Worm (Caenorhabditis elegans): ENCODE data around the gene T05H4.3.

The T05H4.3 gene

DNA sequence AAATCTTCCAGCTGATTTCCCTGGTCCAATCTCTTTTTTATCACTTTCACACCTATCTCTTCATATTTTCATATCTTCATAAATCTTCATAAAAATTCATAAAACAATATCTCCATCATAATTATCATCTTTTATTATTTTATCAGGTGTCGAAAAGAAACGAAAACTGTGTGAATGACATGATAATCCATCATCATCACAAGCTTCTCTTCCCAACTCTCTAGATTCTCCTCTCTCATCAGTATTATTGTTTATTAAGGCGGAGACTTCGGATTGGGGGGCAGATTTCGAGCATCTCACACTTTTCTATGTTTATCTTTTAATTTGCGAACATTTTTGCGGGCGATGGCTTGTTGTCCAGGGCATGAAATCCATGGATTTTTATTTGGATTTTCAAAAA is 22.1 kb downstream of the T05H4.3 start:
- no peak for TF ChIP-seq T22C8.4 (GFP tag; IDR thresholded peaks at IDR 0.05)
- no peak for TF ChIP-seq ref-1 (GFP tag; conservative IDR thresholded peaks at IDR 0.05)
- no peak for TF ChIP-seq ztf-29 (GFP tag; IDR thresholded peaks at IDR 0.05)
- no peak for TF ChIP-seq med-1 (GFP tag; optimal IDR thresholded peaks at IDR 0.05; ENCODE audit: insufficient read depth)

- no peak for TF ChIP-seq T22C8.4 (GFP tag; IDR thresholded peaks at IDR 0.05)
Observed at ce11 chrV:6464765-6465164, 22.6 kb downstream of the T05H4.3 start, which contains the start of gene unc-83. Gene unc-83 (plus strand): TSS chrV:6465065.

- TF ChIP-seq klf-2 (GFP tag; conservative IDR thresholded peaks at IDR 0.05) (no peak), T22C8.4 (GFP tag; IDR thresholded peaks at IDR 0.05) (no peak), ztf-23 (GFP tag; IDR thresholded peaks at IDR 0.05) (no peak), flt-1 (GFP tag; IDR thresholded peaks at IDR 0.05) (no peak)
Observed at ce11 chrV:6467676-6468075, 25.5 kb downstream of the T05H4.3 start.

DNA sequence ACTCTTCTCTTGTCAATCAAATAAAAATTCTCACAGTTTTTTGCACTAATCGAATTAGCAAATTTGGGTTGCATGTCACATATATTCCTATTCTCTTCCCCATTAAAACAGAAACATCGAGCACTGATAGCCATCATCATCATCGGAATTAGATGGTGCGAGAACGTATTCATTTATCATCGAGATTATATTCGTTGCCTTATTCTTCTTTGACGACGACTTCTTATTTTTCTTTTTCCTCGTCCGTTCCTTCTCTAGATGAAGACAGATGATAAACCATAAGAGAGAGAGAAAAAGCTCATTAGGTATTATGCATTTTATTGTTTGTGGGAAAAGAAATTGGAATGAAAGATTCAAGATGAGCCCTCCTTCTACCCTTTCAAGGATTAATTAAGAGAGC is 29.1 kb downstream of the T05H4.3 start:
- TF ChIP-seq flt-1 (GFP tag; IDR thresholded peaks at IDR 0.05) = no peak
- no peak for TF ChIP-seq klf-2 (GFP tag; conservative IDR thresholded peaks at IDR 0.05)
- TF ChIP-seq ztf-23 (GFP tag; IDR thresholded peaks at IDR 0.05) = no peak
- no peak for TF ChIP-seq ref-1 (GFP tag; conservative IDR thresholded peaks at IDR 0.05)
- TF ChIP-seq T22C8.4 (GFP tag; IDR thresholded peaks at IDR 0.05) = no peak
- TF ChIP-seq tab-1 (GFP tag; IDR thresholded peaks at IDR 0.05) = no peak
- TF ChIP-seq ztf-29 (GFP tag; IDR thresholded peaks at IDR 0.05) = no peak
- no peak for TF ChIP-seq cog-1 (tag; optimal IDR thresholded peaks at IDR 0.05)
- no peak for TF ChIP-seq med-1 (GFP tag; optimal IDR thresholded peaks at IDR 0.05; ENCODE audit: insufficient read depth)

DNA sequence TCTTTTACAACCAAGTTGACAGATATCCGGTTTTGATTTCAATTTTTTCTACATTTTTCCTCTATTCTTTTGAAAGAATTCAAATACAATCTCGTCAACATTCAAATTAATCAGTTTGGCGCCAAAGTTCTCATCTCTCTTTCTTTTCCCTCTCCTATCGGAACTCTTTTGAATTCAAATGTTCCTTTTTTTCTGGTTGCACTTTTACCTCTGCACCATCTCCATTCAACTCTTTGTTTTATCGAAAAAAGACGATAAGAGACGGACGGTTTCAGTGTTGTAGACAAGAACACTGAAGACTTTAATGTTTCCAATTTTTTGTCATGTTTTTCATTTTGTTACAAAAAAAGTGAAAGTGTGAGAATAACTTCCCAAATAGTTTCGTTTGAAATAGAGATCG is 33.9 kb downstream of the T05H4.3 start:
- TF ChIP-seq ztf-29 (GFP tag; IDR thresholded peaks at IDR 0.05) (no peak), T22C8.4 (GFP tag; IDR thresholded peaks at IDR 0.05) (no peak), ztf-23 (GFP tag; IDR thresholded peaks at IDR 0.05) (no peak)

DNA sequence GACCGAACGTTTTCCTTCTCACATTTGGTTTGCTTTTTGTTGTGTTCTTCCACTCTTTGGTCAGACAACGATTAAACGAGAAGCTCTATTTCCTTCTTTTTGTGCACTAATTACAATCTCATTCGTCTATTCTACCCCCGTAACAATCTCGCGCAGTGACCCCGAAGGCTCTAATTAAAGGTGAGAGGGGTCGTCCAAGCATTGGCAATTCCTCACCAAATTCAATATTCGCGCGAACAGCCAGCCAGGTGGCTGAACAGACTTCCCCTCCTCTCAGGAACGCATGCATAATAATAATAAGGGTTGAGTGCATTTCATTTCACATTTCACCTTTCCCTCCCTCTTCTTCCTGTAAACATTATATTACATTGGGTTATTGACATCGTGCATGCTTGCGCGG is 43.0 kb downstream of the T05H4.3 start:
- TF ChIP-seq cog-1 (tag; optimal IDR thresholded peaks at IDR 0.05) (peak; percentile 12), ztf-29 (GFP tag; IDR thresholded peaks at IDR 0.05) (no peak), T22C8.4 (GFP tag; IDR thresholded peaks at IDR 0.05) (no peak), med-1 (GFP tag; optimal IDR thresholded peaks at IDR 0.05; ENCODE audit: insufficient read depth) (no peak)

- TF ChIP-seq flt-1 (GFP tag; IDR thresholded peaks at IDR 0.05) (no peak), klf-2 (GFP tag; conservative IDR thresholded peaks at IDR 0.05) (no peak), cog-1 (tag; optimal IDR thresholded peaks at IDR 0.05) (no peak), tab-1 (GFP tag; IDR thresholded peaks at IDR 0.05) (no peak), T22C8.4 (GFP tag; IDR thresholded peaks at IDR 0.05) (no peak), ztf-23 (GFP tag; IDR thresholded peaks at IDR 0.05) (no peak), med-1 (GFP tag; optimal IDR thresholded peaks at IDR 0.05; ENCODE audit: insufficient read depth) (no peak), ztf-29 (GFP tag; IDR thresholded peaks at IDR 0.05) (no peak), ref-1 (GFP tag; conservative IDR thresholded peaks at IDR 0.05) (no peak)
Observed at ce11 chrV:6487878-6488277, 45.7 kb downstream of the T05H4.3 start.

DNA sequence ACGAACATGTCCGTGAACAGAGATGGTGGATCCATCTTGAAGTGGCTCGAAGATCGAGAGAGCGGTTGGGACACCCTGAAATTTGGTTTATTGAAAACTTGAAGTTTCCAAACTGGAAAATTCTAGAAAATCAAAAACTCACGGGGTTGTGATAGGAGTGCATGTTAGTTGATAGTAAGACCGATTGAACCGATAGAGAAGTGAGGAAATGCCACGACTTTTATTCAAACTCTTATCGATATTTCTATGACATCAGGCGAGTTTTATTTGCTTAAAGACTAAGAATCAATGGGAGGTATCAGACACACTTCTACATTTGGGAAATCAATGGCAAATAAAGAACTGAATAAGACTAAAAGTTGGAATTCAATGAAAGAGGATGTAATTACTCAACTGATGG is 46.7 kb downstream of the T05H4.3 start, which contains the start of gene lec-10:
Gene lec-10, minus strand, starts transcription at position 272 of the 400 bp plus-strand sequence.
- no peak for TF ChIP-seq tab-1 (GFP tag; IDR thresholded peaks at IDR 0.05)
- TF ChIP-seq flt-1 (GFP tag; IDR thresholded peaks at IDR 0.05) = no peak
- no peak for TF ChIP-seq ztf-29 (GFP tag; IDR thresholded peaks at IDR 0.05)
- 0 out of 2 replicates have a peak, but pooled peaks have one; percentile 12 for TF ChIP-seq T22C8.4 (GFP tag; IDR thresholded peaks at IDR 0.05)

DNA sequence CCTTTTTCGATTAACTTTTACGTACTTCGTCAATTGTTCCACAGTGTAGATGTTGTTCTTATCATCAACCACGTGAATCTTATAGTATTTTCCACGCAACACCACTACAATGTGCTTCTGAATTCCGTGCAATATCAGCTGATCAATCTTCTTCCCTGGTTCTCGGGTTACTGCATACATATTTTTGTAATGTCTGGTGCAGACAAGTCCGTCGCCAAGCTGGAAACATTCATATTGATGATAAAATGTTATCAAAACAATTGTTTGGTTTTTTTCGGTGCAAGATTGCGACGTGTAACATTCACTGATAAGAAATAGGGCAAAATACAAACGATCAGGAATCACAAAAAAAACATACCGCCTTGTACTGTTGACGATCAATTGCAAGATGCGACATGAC is 50.4 kb downstream of the T05H4.3 start:
- TF ChIP-seq ztf-23 (GFP tag; IDR thresholded peaks at IDR 0.05) (no peak), ref-1 (GFP tag; conservative IDR thresholded peaks at IDR 0.05) (no peak), T22C8.4 (GFP tag; IDR thresholded peaks at IDR 0.05) (no peak), flt-1 (GFP tag; IDR thresholded peaks at IDR 0.05) (no peak), med-1 (GFP tag; optimal IDR thresholded peaks at IDR 0.05; ENCODE audit: insufficient read depth) (no peak), klf-2 (GFP tag; conservative IDR thresholded peaks at IDR 0.05) (no peak), ztf-29 (GFP tag; IDR thresholded peaks at IDR 0.05) (no peak)

DNA sequence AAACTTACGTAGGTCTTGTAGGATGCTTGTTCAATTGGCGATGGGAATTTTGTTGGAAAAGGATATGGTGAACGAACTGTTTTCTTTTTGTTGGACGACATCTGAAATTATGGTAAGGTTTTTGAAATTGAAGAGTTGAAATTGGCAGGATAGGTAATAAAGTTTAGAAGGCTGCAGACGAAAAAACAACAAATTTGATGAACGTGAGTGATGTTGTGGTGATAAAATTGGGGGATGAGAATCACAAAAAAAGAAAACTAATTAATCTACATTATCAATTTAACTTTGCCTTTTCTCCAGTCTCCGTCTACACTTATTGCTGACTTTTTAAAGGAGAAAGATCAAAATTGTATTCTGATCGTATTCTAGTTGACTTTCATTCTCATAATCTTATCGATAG is 51.7 kb downstream of the T05H4.3 start, which contains the start of gene cpt-6:
Gene cpt-6, minus strand, starts transcription at position 101 of the 400 bp plus-strand sequence.
- TF ChIP-seq flt-1 (GFP tag; IDR thresholded peaks at IDR 0.05) (no peak), tab-1 (GFP tag; IDR thresholded peaks at IDR 0.05) (no peak), T22C8.4 (GFP tag; IDR thresholded peaks at IDR 0.05) (no peak), ztf-23 (GFP tag; IDR thresholded peaks at IDR 0.05) (no peak), klf-2 (GFP tag; conservative IDR thresholded peaks at IDR 0.05) (no peak), cog-1 (tag; optimal IDR thresholded peaks at IDR 0.05) (no peak), ref-1 (GFP tag; conservative IDR thresholded peaks at IDR 0.05) (no peak), ztf-29 (GFP tag; IDR thresholded peaks at IDR 0.05) (no peak), med-1 (GFP tag; optimal IDR thresholded peaks at IDR 0.05; ENCODE audit: insufficient read depth) (no peak)

DNA sequence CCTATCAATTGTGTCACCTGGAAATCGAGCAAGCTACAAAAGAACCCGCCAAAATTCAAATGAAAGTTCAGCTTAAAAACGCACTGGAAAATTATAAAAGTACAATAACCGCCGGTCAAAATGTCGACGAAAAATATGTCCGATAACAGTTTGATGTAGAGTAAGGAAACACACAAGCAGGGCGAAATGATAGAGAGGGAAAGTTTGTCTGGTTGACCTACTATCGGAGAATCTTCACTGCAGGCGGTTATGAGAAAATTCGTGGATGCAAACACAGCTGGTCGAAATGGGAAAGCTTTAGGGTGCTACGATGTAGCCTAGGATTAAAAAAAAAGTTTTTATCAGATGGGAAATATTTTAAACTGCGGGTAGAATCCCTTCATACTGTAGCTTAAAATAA is 53.2 kb downstream of the T05H4.3 start:
- TF ChIP-seq ref-1 (GFP tag; conservative IDR thresholded peaks at IDR 0.05) = no peak
- TF ChIP-seq ztf-23 (GFP tag; IDR thresholded peaks at IDR 0.05) = no peak
- no peak for TF ChIP-seq tab-1 (GFP tag; IDR thresholded peaks at IDR 0.05)
- TF ChIP-seq med-1 (GFP tag; optimal IDR thresholded peaks at IDR 0.05; ENCODE audit: insufficient read depth) = no peak
- TF ChIP-seq ztf-29 (GFP tag; IDR thresholded peaks at IDR 0.05) = no peak
- no peak for TF ChIP-seq cog-1 (tag; optimal IDR thresholded peaks at IDR 0.05)
- TF ChIP-seq klf-2 (GFP tag; conservative IDR thresholded peaks at IDR 0.05) = no peak
- TF ChIP-seq T22C8.4 (GFP tag; IDR thresholded peaks at IDR 0.05) = no peak
- TF ChIP-seq flt-1 (GFP tag; IDR thresholded peaks at IDR 0.05) = no peak
